Fruit fly (Drosophila melanogaster): ENCODE results near the gene Fit1.

Fit1 gene

DNA sequence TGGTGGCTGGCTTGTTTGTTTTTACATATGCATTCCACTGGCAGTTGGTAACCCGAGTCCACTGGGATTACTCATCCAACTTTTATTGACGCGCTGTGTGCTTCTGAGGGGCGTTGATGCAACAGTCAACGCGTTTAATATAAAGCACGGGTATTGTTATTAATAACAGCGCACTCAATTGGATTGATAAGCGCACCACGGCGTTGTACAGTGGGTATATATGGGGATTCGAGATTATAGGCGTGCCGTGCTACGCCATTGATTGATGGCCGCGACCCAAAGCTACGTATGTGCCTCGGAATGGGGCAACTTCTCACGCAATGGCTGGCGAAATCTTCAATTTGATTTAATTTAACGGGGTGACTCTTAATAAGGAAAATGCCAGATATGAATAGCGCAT, 3.8 kb downstream of the Fit1 start (continued):
- TF ChIP-seq Dbx (GFP tag; IDR thresholded peaks at IDR 0.05), result 0 out of 3 replicates have a peak, but pooled peaks have one; percentile 36
- 0 out of 3 replicates have a peak, but pooled peaks have one; percentile 49 for TF ChIP-seq CG2199 (GFP tag; IDR thresholded peaks at IDR 0.05)
- TF ChIP-seq CG18764 (GFP tag; optimal IDR thresholded peaks at IDR 0.05), result no peak
- no peak for TF ChIP-seq Spps (tag; optimal IDR thresholded peaks at IDR 0.05)
- TF ChIP-seq Lpt (GFP tag; optimal IDR thresholded peaks at IDR 0.05), result no peak
- TF ChIP-seq lov (optimal IDR thresholded peaks at IDR 0.05), result no peak
- 0 out of 3 replicates have a peak, but pooled peaks have one; percentile 34 for TF ChIP-seq lov (GFP tag; IDR thresholded peaks at IDR 0.05)
- TF ChIP-seq CG1792 (GFP tag; optimal IDR thresholded peaks at IDR 0.05), result no peak
- TF ChIP-seq Hsf (GFP tag; optimal IDR thresholded peaks at IDR 0.05), result no peak
- peak; percentile 24 for TF ChIP-seq nom (GFP tag; optimal IDR thresholded peaks at IDR 0.05)
- TF ChIP-seq CG17359 (tag; optimal IDR thresholded peaks at IDR 0.05), result peak; percentile 5
- no peak for TF ChIP-seq otp (GFP tag; IDR thresholded peaks at IDR 0.05)
- TF ChIP-seq CG6175 (GFP tag; IDR thresholded peaks at IDR 0.05), result 0 out of 3 replicates have a peak, but pooled peaks have one; percentile 26
- TF ChIP-seq ci (GFP tag; IDR thresholded peaks at IDR 0.05), result 0 out of 3 replicates have a peak, but pooled peaks have one; percentile 29
- peak in 1 of 2 experiments; percentile 36 for TF ChIP-seq Pdp1 (GFP tag; optimal IDR thresholded peaks at IDR 0.05)
- peak; percentile 46 for TF ChIP-seq CG4707 (GFP tag; optimal IDR thresholded peaks at IDR 0.05)
- no peak for TF ChIP-seq CG3838 (GFP tag; optimal IDR thresholded peaks at IDR 0.05)
- TF ChIP-seq lab (GFP tag; optimal IDR thresholded peaks at IDR 0.05), result peak; percentile 27
- TF ChIP-seq CG5245 (GFP tag; optimal IDR thresholded peaks at IDR 0.05), result no peak

DNA sequence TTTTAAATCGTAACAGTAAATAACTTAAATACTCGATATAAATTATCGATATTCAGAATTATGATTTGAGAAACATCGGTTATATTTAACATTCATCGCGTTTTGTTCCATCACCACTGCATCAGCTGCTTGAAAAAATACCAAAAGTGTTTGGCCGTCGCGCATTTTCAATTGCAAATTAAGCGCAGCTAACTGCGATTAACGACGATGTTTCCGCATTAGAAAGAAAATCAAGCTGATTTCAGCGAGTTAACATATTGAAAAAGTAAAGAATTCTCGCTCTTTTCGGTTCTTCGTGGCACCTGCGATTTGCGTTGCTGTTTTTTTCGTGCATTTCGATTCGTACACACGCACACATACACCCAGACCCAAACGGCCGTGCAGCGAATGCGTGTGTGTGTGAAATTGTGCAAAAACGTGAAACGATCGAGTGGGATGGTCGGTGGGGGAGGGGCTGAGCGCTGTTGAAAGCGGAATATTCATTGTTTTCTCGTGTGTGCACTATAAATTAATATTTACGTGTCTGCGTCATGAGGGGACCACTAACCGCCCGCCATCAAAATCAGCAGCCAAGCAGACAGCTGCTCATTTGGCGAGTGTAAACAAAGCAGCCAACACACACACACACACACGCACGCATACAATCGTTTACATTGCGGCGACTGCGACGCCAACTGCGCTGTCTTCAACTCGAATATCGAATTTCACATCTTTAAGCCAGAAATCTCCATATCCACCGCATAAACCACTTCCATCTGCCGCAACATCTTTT, 4.9 kb downstream of the Fit1 start, which contains the start of gene Ack:
Gene Ack (plus strand): TSS at position 115 of the 772 bp plus-strand sequence.
- TF ChIP-seq fru (optimal IDR thresholded peaks at IDR 0.05) (no peak), CG15479 (GFP tag; optimal IDR thresholded peaks at IDR 0.05) (peak; percentile 91), CG31365 (tag; optimal IDR thresholded peaks at IDR 0.05) (no peak), Ssrp (tag; optimal IDR thresholded peaks at IDR 0.05) (no peak), knrl (GFP tag; IDR thresholded peaks at IDR 0.05; ENCODE audit: partially characterized antibody) (peak; percentile 80), Meics (GFP tag; optimal IDR thresholded peaks at IDR 0.05) (no peak), mam (GFP tag; optimal IDR thresholded peaks at IDR 0.05) (no peak), ato (GFP tag; IDR thresholded peaks at IDR 0.05; ENCODE audit: partially characterized antibody) (peak; percentile 17; the same call in 1 of the 2 replicates), CG14860 (GFP tag; IDR thresholded peaks at IDR 0.05; ENCODE audit: partially characterized antibody) (peak; percentile 67), Med (GFP tag) (peak; percentile 58), kay (GFP tag; optimal IDR thresholded peaks at IDR 0.05) (no peak), Elba2 (GFP tag; optimal IDR thresholded peaks at IDR 0.05) (no peak), pnt (GFP tag; optimal IDR thresholded peaks at IDR 0.05) (no peak), pzg (GFP tag; optimal IDR thresholded peaks at IDR 0.05) (peak; percentile 64), Doc3 (GFP tag; IDR thresholded peaks at IDR 0.05; ENCODE audit: partially characterized antibody) (peak; percentile 64; the same call in 1 of the 3 replicates), kah (GFP tag; optimal IDR thresholded peaks at IDR 0.05) (no peak), CG31388 (GFP tag; optimal IDR thresholded peaks at IDR 0.05) (no peak), cg (GFP tag; optimal IDR thresholded peaks at IDR 0.05) (peak; percentile 96), BEAF-32 (GFP tag; optimal IDR thresholded peaks at IDR 0.05) (peak; percentile 88), bbx (GFP tag; IDR thresholded peaks at IDR 0.05; ENCODE audit: partially characterized antibody) (peak; percentile 87), Vsx1 (GFP tag; optimal IDR thresholded peaks at IDR 0.05) (no peak), CG16779 (GFP tag; IDR thresholded peaks at IDR 0.05) (no peak), CG32772 (GFP tag; IDR thresholded peaks at IDR 0.05) (no peak), CG3726 (GFP tag; IDR thresholded peaks at IDR 0.05) (no peak), CG12659 (GFP tag; optimal IDR thresholded peaks at IDR 0.05) (peak; percentile 18), Gsc (GFP tag; IDR thresholded peaks at IDR 0.05) (no peak), gcm2 (GFP tag; optimal IDR thresholded peaks at IDR 0.05) (no peak), CG17912 (GFP tag; optimal IDR thresholded peaks at IDR 0.05) (no peak), Six4 (GFP tag; optimal IDR thresholded peaks at IDR 0.05) (no peak), nau (GFP tag; optimal IDR thresholded peaks at IDR 0.05) (no peak)
